Worm (Caenorhabditis elegans) whole organism, L4 larva: Measurements from ENCODE around the gene fbxb-60.
"Not testable (repeated sequence)": the region's sequence is repeated elsewhere in the genome, so short reads cannot be mapped to it uniquely, and the experiment has no call there.

Experiments used
- D1046.2 ChIP-seq: fragments of 200-800 bp; sonication (Bioruptor generic); IDR thresholded peaks from 2 replicates; pipeline ENCODE4 v1.3.6; 2022; ENCODE audit warnings: missing genetic modification characterization, missing compliant biosample characterization
- F10B5.3 ChIP-seq: sonication (generic microtip); optimal IDR thresholded peaks from 2 replicates; lab custom pipeline; 2016; ENCODE audit warnings: mild to moderate bottlenecking, missing genetic modification characterization, missing compliant biosample characterization
- F26F4.8 ChIP-seq: fragments of 200-800 bp; sonication (Bioruptor generic); conservative IDR thresholded peaks from 2 replicates; pipeline ENCODE4 v1.3.6; 2022; ENCODE audit warnings: missing genetic modification characterization, missing compliant biosample characterization
- F49E8.2 ChIP-seq: sonication (generic microtip); optimal IDR thresholded peaks from 2 replicates; lab custom pipeline; 2016; ENCODE audit warnings: missing compliant biosample characterization, mild to moderate bottlenecking, missing genetic modification characterization, borderline replicate concordance
- T20F7.1 ChIP-seq: fragments of 200-800 bp; sonication (Bioruptor generic); optimal IDR thresholded peaks from 2 replicates; lab custom pipeline; 2018; ENCODE audit warnings: mild to moderate bottlenecking, missing genetic modification characterization, missing compliant biosample characterization
- T26A8.4 ChIP-seq: fragments of 200-800 bp; sonication (Bioruptor generic); IDR thresholded peaks from 2 replicates; pipeline ENCODE4 v1.3.6; 2022; ENCODE audit warnings: missing genetic modification characterization, missing compliant biosample characterization
- Y75B8A.6 ChIP-seq: fragments of 200-800 bp; sonication (Bioruptor generic); IDR thresholded peaks from 2 replicates; pipeline ENCODE4 v1.3.6; 2022; ENCODE audit warnings: missing genetic modification reagents, missing genetic modification characterization, missing compliant biosample characterization
- aha-1 ChIP-seq: fragments of 150-350 bp; peaks from one replicate; lab custom pipeline; 2014; ENCODE audit warnings: missing biosample characterization, missing genetic modification characterization
- attf-4 ChIP-seq: sonication (generic microtip); optimal IDR thresholded peaks from 3 replicates; lab custom pipeline; 2017; ENCODE audit warnings: missing biosample characterization, missing genetic modification characterization
- ceh-20 ChIP-seq: fragments of 200-800 bp; sonication (Bioruptor generic); IDR thresholded peaks from 2 replicates; pipeline ENCODE4 v1.3.6; 2022; ENCODE audit warnings: missing genetic modification reagents, missing genetic modification characterization, missing compliant biosample characterization
- ceh-28 ChIP-seq: fragments of 150-350 bp; optimal IDR thresholded peaks from 2 replicates; lab custom pipeline; 2014; ENCODE audit warnings: missing biosample characterization, missing genetic modification reagents, missing genetic modification characterization
- daf-16 ChIP-seq, 3 experiments: sonication (generic microtip); optimal IDR thresholded peaks; 2 replicates each; lab custom pipeline; 2016 to 2017; ENCODE audit warnings: missing genetic modification characterization in 3 of 3, missing genetic modification reagents in 3 of 3, mild to moderate bottlenecking in 2 of 3, missing compliant biosample characterization in 2 of 3, missing biosample characterization in 1 of 3, moderate library complexity in 1 of 3
- dmd-9 ChIP-seq: fragments of 200-800 bp; sonication (Bioruptor generic); IDR thresholded peaks from 2 replicates; pipeline ENCODE4 v1.3.6; 2022; ENCODE audit warnings: missing genetic modification reagents, missing genetic modification characterization, missing compliant biosample characterization
- hmg-1.1 ChIP-seq: fragments of 200-800 bp; sonication (Bioruptor generic); IDR thresholded peaks from 2 replicates; pipeline ENCODE4 v1.3.6; 2022; ENCODE audit warnings: missing genetic modification reagents, missing genetic modification characterization, missing compliant biosample characterization
- jun-1 ChIP-seq: fragments of 150-350 bp; optimal IDR thresholded peaks from 2 replicates; lab custom pipeline; 2014; ENCODE audit warnings: missing biosample characterization, missing genetic modification reagents, missing genetic modification characterization
- lin-29 ChIP-seq: fragments of 200-800 bp; sonication (Bioruptor generic); IDR thresholded peaks from 2 replicates; pipeline ENCODE4 v1.3.6; 2022; ENCODE audit warnings: missing genetic modification reagents, missing genetic modification characterization, missing compliant biosample characterization
- lsy-2 ChIP-seq, 2 experiments: fragments of 150-350 bp in 1 of 2; sonication (generic microtip) in 1 of 2; optimal IDR thresholded peaks; 2 replicates each; lab custom pipeline; 2014 to 2017; ENCODE audit warnings: missing biosample characterization in 2 of 2, missing genetic modification characterization in 2 of 2
- mdl-1 ChIP-seq, 2 experiments: fragments of 150-350 bp in 1 of 2; sonication (generic microtip) in 1 of 2; optimal IDR thresholded peaks; 2 replicates each; lab custom pipeline; 2014 to 2017; ENCODE audit warnings: missing biosample characterization in 2 of 2, missing genetic modification characterization in 2 of 2
- mep-1 ChIP-seq: fragments of 150-350 bp; sonication (generic microtip); optimal IDR thresholded peaks from 3 replicates; lab custom pipeline; 2014; ENCODE audit warnings: missing biosample characterization, missing genetic modification characterization
- mxl-2 ChIP-seq: fragments of 200-800 bp; sonication (Bioruptor generic); conservative IDR thresholded peaks from 2 replicates; pipeline ENCODE4 v1.3.6; 2022; ENCODE audit warnings: missing genetic modification reagents, missing genetic modification characterization, missing compliant biosample characterization
- nhr-10 ChIP-seq: fragments of 150-350 bp; optimal IDR thresholded peaks from 2 replicates; lab custom pipeline; 2014; ENCODE audit warnings: missing biosample characterization, missing genetic modification characterization
- nhr-237 ChIP-seq: sonication (generic microtip); optimal IDR thresholded peaks from 2 replicates; lab custom pipeline; 2017; ENCODE audit warnings: missing biosample characterization, missing genetic modification characterization
- set-16 ChIP-seq: fragments of 200-800 bp; sonication (Bioruptor generic); IDR thresholded peaks from 2 replicates; pipeline ENCODE4 v1.3.6; 2022; ENCODE audit warnings: missing genetic modification reagents, missing genetic modification characterization, missing compliant biosample characterization
- snpc-1.2 ChIP-seq: fragments of 200-800 bp; sonication (Bioruptor generic); IDR thresholded peaks from 2 replicates; pipeline ENCODE4 v1.3.6; 2022; ENCODE audit warnings: missing genetic modification reagents, missing genetic modification characterization, missing compliant biosample characterization
- spr-3 ChIP-seq: fragments of 200-800 bp; sonication (Bioruptor generic); optimal IDR thresholded peaks from 2 replicates; lab custom pipeline; 2018; ENCODE audit warnings: mild to moderate bottlenecking, missing genetic modification characterization, missing compliant biosample characterization
- unc-130 ChIP-seq: sonication (generic microtip); optimal IDR thresholded peaks from 2 replicates; lab custom pipeline; 2016; ENCODE audit warnings: missing genetic modification reagents, missing genetic modification characterization, missing compliant biosample characterization
- unc-62 ChIP-seq, 3 experiments: fragments of 150-350 bp in 1 of 3; sonication (generic microtip); optimal IDR thresholded peaks in 2 of 3; peaks in 1 of 3; 1 replicate in 1 of 3; 2 replicates in 2 of 3; lab custom pipeline; 2014 to 2017; ENCODE audit warnings: missing biosample characterization in 3 of 3, missing genetic modification characterization in 3 of 3, missing genetic modification reagents in 3 of 3, missing genotype in 1 of 3
- zip-2 ChIP-seq: fragments of 150-350 bp; optimal IDR thresholded peaks from 2 replicates; lab custom pipeline; 2014; ENCODE audit warnings: missing biosample characterization, missing genetic modification characterization
- ztf-7 ChIP-seq: fragments of 150-350 bp; optimal IDR thresholded peaks from 2 replicates; lab custom pipeline; 2014; ENCODE audit warnings: missing biosample characterization, missing genetic modification characterization

Gene fbxb-60

ce11 chrV:19257653-19258052 is 40.0 kb upstream of the fbxb-60 start, which contains the start of gene F21D9.3:
Gene F21D9.3 (minus strand): TSS chrV:19257753.
- TF ChIP-seq unc-62 (GFP tag; optimal IDR thresholded peaks at IDR 0.05 in 1 of 2; lab: Kevin White, UChicago) (peak in 1 of 2 experiments; percentile 11), unc-62 (tag; optimal IDR thresholded peaks at IDR 0.05; lab: Kevin White, UChicago) (no peak), T20F7.1 (GFP tag; lab: Kevin White, UChicago) (no peak)
- TF ChIP-seq, all 104 proteins: peak for 1

ce11 chrV:19259403-19259802 is 38.2 kb upstream of the fbxb-60 start:
- TF ChIP-seq T20F7.1 (GFP tag; lab: Kevin White, UChicago) = no peak
- TF ChIP-seq set-16 (GFP tag; lab: Robert Waterston, UW) = peak; percentile 53

- TF ChIP-seq unc-62 (GFP tag; optimal IDR thresholded peaks at IDR 0.05 in 1 of 2; lab: Kevin White, UChicago) (peak in 1 of 2 experiments; percentile 62), unc-62 (tag; optimal IDR thresholded peaks at IDR 0.05; lab: Kevin White, UChicago) (no peak), aha-1 (tag; lab: Kevin White, UChicago) (peak; percentile 60), ceh-20 (GFP tag; lab: Robert Waterston, UW) (no peak), dmd-9 (GFP tag; lab: Robert Waterston, UW) (no peak)
- TF ChIP-seq, all 104 proteins: peak for 2
Observed at ce11 chrV:19260686-19261085, 36.9 kb upstream of the fbxb-60 start.

ce11 chrV:19262349-19262748 is 35.3 kb upstream of the fbxb-60 start, which contains the start of gene F21D9.2:
Gene F21D9.2 (minus strand): TSS chrV:19262449.
- no peak for TF ChIP-seq snpc-1.2 (GFP tag; lab: Robert Waterston, UW)
- TF ChIP-seq F49E8.2 (tag; lab: Kevin White, UChicago) = no peak
- no peak for TF ChIP-seq T26A8.4 (GFP tag; lab: Robert Waterston, UW)
- no peak for TF ChIP-seq mxl-2
- no peak for TF ChIP-seq lsy-2 (tag; optimal IDR thresholded peaks at IDR 0.05; lab: Kevin White, UChicago)
- TF ChIP-seq attf-4 (tag; lab: Kevin White, UChicago) = no peak
- TF ChIP-seq lin-29 (GFP tag; lab: Robert Waterston, UW) = no peak
- TF ChIP-seq spr-3 (GFP tag; lab: Kevin White, UChicago) = no peak
- TF ChIP-seq dmd-9 (GFP tag; lab: Robert Waterston, UW) = no peak
- no peak for TF ChIP-seq mdl-1 (tag; optimal IDR thresholded peaks at IDR 0.05; lab: Kevin White, UChicago)
- TF ChIP-seq unc-130 (GFP tag; lab: Kevin White, UChicago) = no peak
- no peak for TF ChIP-seq ztf-7
- TF ChIP-seq mep-1 (tag; lab: Kevin White, UChicago) = no peak
- no peak for TF ChIP-seq jun-1 (tag; lab: Kevin White, UChicago)
- no peak for TF ChIP-seq nhr-237
- TF ChIP-seq zip-2 (tag; lab: Kevin White, UChicago) = no peak
- TF ChIP-seq nhr-10 (tag; lab: Kevin White, UChicago) = no peak
- no peak for TF ChIP-seq F26F4.8 (GFP tag; lab: Robert Waterston, UW)
- TF ChIP-seq hmg-1.1 (GFP tag; lab: Robert Waterston, UW) = no peak
- TF ChIP-seq, all 104 proteins: peak for 0

ce11 chrV:19264148-19264547 is 33.5 kb upstream of the fbxb-60 start, which contains the start of gene F21D9.1:
Gene F21D9.1 (plus strand): TSS chrV:19264448.
- not testable (repeated sequence) for TF ChIP-seq mxl-2; lsy-2 (tag; optimal IDR thresholded peaks at IDR 0.05; lab: Kevin White, UChicago); F10B5.3

- TF ChIP-seq D1046.2 (GFP tag; lab: Robert Waterston, UW) (no peak), aha-1 (tag; lab: Kevin White, UChicago) (peak; percentile 65)
- TF ChIP-seq, all 104 proteins: peak for 1
Observed at ce11 chrV:19276354-19276753, 21.3 kb upstream of the fbxb-60 start.

ce11 chrV:19278488-19278887 is 19.1 kb upstream of the fbxb-60 start:
- no peak for TF ChIP-seq ceh-28 (tag; lab: Kevin White, UChicago)
- no peak for TF ChIP-seq Y75B8A.6 (GFP tag; lab: Robert Waterston, UW)
- TF ChIP-seq set-16 (GFP tag; lab: Robert Waterston, UW) = peak; percentile 81
- TF ChIP-seq daf-16 (GFP tag; optimal IDR thresholded peaks at IDR 0.05; lab: Kevin White, UChicago) = no peak
- no peak for TF ChIP-seq daf-16 (tag; optimal IDR thresholded peaks at IDR 0.05; lab: Kevin White, UChicago)
